Fruit fly (Drosophila melanogaster) whole organism, embryonic: ENCODE results near the gene CG7173.

Experiments used
- Ada2b ChIP-seq: fragments of 200-800 bp; sonication (Bioruptor generic); IDR thresholded peaks from 2 replicates; pipeline ENCODE4 v1.3.6; 2022; ENCODE audit warnings: missing biosample characterization, missing genetic modification characterization
- Asciz ChIP-seq: fragments of 200-800 bp; sonication (Bioruptor generic); optimal IDR thresholded peaks from 2 replicates; lab custom pipeline; 2017; ENCODE audit warnings: missing biosample characterization, mild to moderate bottlenecking, missing genetic modification characterization, missing genetic modification reagents
- Atf6 ChIP-seq: fragments of 200-800 bp; sonication (Bioruptor generic); IDR thresholded peaks from 2 replicates; pipeline ENCODE4 v1.3.6; 2022; ENCODE audit warnings: missing biosample characterization, missing genetic modification characterization
- CG10274 ChIP-seq: fragments of 200-800 bp; sonication (Bioruptor generic); optimal IDR thresholded peaks from 3 replicates; lab custom pipeline; 2017; ENCODE audit warnings: missing biosample characterization, mild to moderate bottlenecking, missing genetic modification characterization
- CG10366 ChIP-seq: fragments of 200-800 bp; sonication (Bioruptor generic); IDR thresholded peaks from 2 replicates; pipeline ENCODE4 v1.3.6; 2022; ENCODE audit warnings: missing biosample characterization, missing genetic modification characterization
- CG10462 ChIP-seq: fragments of 200-800 bp; sonication (Bioruptor generic); optimal IDR thresholded peaks from 2 replicates; lab custom pipeline; 2016; ENCODE audit warnings: missing biosample characterization, missing genetic modification characterization
- CG11247 ChIP-seq: fragments of 200-800 bp; sonication (Bioruptor generic); IDR thresholded peaks from 2 replicates; pipeline ENCODE4 v1.3.6; 2022; ENCODE audit warnings: missing biosample characterization, missing genetic modification characterization
- CG11723 ChIP-seq: fragments of 200-800 bp; sonication (Bioruptor generic); optimal IDR thresholded peaks from 2 replicates; lab custom pipeline; 2017; ENCODE audit warnings: missing biosample characterization, mild to moderate bottlenecking, missing genetic modification characterization
- CG13894 ChIP-seq: fragments of 200-800 bp; sonication (Bioruptor generic); optimal IDR thresholded peaks from 3 replicates; lab custom pipeline; 2018; ENCODE audit warnings: missing biosample characterization, mild to moderate bottlenecking, missing genetic modification characterization, moderate library complexity
- CG15011 ChIP-seq: fragments of 200-800 bp; sonication (Bioruptor generic); optimal IDR thresholded peaks from 3 replicates; lab custom pipeline; 2018; ENCODE audit warnings: missing biosample characterization, mild to moderate bottlenecking, missing genetic modification characterization
- CG15269 ChIP-seq: fragments of 200-800 bp; sonication (Bioruptor generic); optimal IDR thresholded peaks from 2 replicates; lab custom pipeline; 2018; ENCODE audit warnings: missing biosample characterization, mild to moderate bottlenecking, missing genetic modification characterization, moderate library complexity
- CG17359 ChIP-seq: fragments of 200-800 bp; sonication (Bioruptor generic); optimal IDR thresholded peaks from 3 replicates; lab custom pipeline; 2018; ENCODE audit warnings: missing biosample characterization, mild to moderate bottlenecking, missing genetic modification characterization, moderate library complexity
- CG18619 ChIP-seq: fragments of 200-800 bp; sonication (Bioruptor generic); optimal IDR thresholded peaks from 3 replicates; lab custom pipeline; 2017; ENCODE audit warnings: missing biosample characterization, mild to moderate bottlenecking, missing genetic modification characterization
- CG31441 ChIP-seq: fragments of 200-800 bp; sonication (Bioruptor generic); IDR thresholded peaks from 2 replicates; pipeline ENCODE4 v1.3.6; 2022; ENCODE audit warnings: missing biosample characterization, missing genetic modification characterization
- CG33213 ChIP-seq: fragments of 200-800 bp; sonication (Bioruptor generic); optimal IDR thresholded peaks from 3 replicates; lab custom pipeline; 2016; ENCODE audit warnings: missing biosample characterization, missing genetic modification characterization
- CG6791 ChIP-seq: fragments of 200-800 bp; sonication (Bioruptor generic); IDR thresholded peaks from 3 replicates; pipeline ENCODE4 v1.3.6; 2022; ENCODE audit warnings: missing biosample characterization, missing genetic modification characterization; ENCODE audit not compliant: partially characterized antibody
- CG7987 ChIP-seq: fragments of 200-800 bp; sonication (Bioruptor generic); optimal IDR thresholded peaks from 2 replicates; lab custom pipeline; 2018; ENCODE audit warnings: missing biosample characterization, mild to moderate bottlenecking, missing genetic modification characterization, moderate library complexity
- Fer1 ChIP-seq: fragments of 200-800 bp; sonication (Bioruptor generic); optimal IDR thresholded peaks from 2 replicates; lab custom pipeline; 2017; ENCODE audit warnings: missing biosample characterization, mild to moderate bottlenecking, missing genetic modification characterization
- H15 ChIP-seq: fragments of 200-800 bp; sonication (Bioruptor generic); IDR thresholded peaks from 3 replicates; pipeline ENCODE4 v1.3.6; 2022; ENCODE audit warnings: missing biosample characterization, missing genetic modification characterization
- Hmr ChIP-seq: fragments of 200-800 bp; sonication (Bioruptor generic); optimal IDR thresholded peaks from 3 replicates; lab custom pipeline; 2017; ENCODE audit warnings: mild to moderate bottlenecking, missing biosample characterization, missing genetic modification reagents, missing genetic modification characterization
- Mrtf ChIP-seq: fragments of 200-800 bp; sonication (Bioruptor generic); IDR thresholded peaks from 3 replicates; pipeline ENCODE4 v1.3.6; 2022; ENCODE audit warnings: missing biosample characterization, missing genetic modification characterization
- Nf-YA ChIP-seq: fragments of 200-800 bp; sonication (Bioruptor generic); IDR thresholded peaks from 2 replicates; pipeline ENCODE4 v1.3.6; 2022; ENCODE audit warnings: missing biosample characterization, missing genetic modification characterization
- Opbp ChIP-seq: fragments of 200-800 bp; sonication (Bioruptor generic); IDR thresholded peaks from 3 replicates; pipeline ENCODE4 v1.3.6; 2022; ENCODE audit warnings: missing biosample characterization, missing genetic modification characterization; ENCODE audit not compliant: partially characterized antibody
- Ssrp ChIP-seq: fragments of 200-800 bp; sonication (Bioruptor generic); optimal IDR thresholded peaks from 2 replicates; lab custom pipeline; 2018; ENCODE audit warnings: missing biosample characterization, mild to moderate bottlenecking, missing genetic modification characterization, moderate library complexity
- Stat92E ChIP-seq, 3 experiments: fragments of >200 bp in 2 of 3; fragments of 200-800 bp in 1 of 3; sonication (Bioruptor generic) in 1 of 3; optimal IDR thresholded peaks; 2 replicates each; lab custom pipeline; 2017 to 2019; ENCODE audit warnings: missing biosample characterization in 3 of 3, missing genetic modification characterization in 3 of 3, mild to moderate bottlenecking in 1 of 3, moderate library complexity in 1 of 3
- Tbp ChIP-seq: fragments of >200 bp; optimal IDR thresholded peaks from 2 replicates; lab custom pipeline; 2018; ENCODE audit warnings: missing biosample characterization, missing genetic modification characterization
- cg ChIP-seq: fragments of 200-800 bp; sonication (Bioruptor generic); optimal IDR thresholded peaks from 3 replicates; lab custom pipeline; 2019; ENCODE audit warnings: missing biosample characterization, mild to moderate bottlenecking, missing genetic modification characterization, moderate library complexity
- chif ChIP-seq, 2 experiments: fragments of 200-800 bp; sonication (Bioruptor generic); optimal IDR thresholded peaks; 3 replicates each; lab custom pipeline; 2016; ENCODE audit warnings: missing biosample characterization in 2 of 2, missing genetic modification characterization in 2 of 2
- chm ChIP-seq: fragments of 200-800 bp; sonication (Bioruptor generic); IDR thresholded peaks from 2 replicates; pipeline ENCODE4 v1.3.6; 2022; ENCODE audit warnings: missing biosample characterization, missing genetic modification characterization
- crc ChIP-seq: fragments of 200-800 bp; sonication (Bioruptor generic); optimal IDR thresholded peaks from 2 replicates; lab custom pipeline; 2016; ENCODE audit warnings: missing biosample characterization, missing genetic modification characterization
- gfzf ChIP-seq: fragments of 200-800 bp; sonication (Bioruptor generic); optimal IDR thresholded peaks from 2 replicates; lab custom pipeline; 2016; ENCODE audit warnings: missing biosample characterization, mild to moderate bottlenecking, missing genetic modification characterization, moderate library complexity
- grau ChIP-seq: fragments of 200-800 bp; optimal IDR thresholded peaks from 3 replicates; lab custom pipeline; 2019; ENCODE audit warnings: missing biosample characterization, mild to moderate bottlenecking, missing genetic modification characterization, moderate library complexity
- grn ChIP-seq: fragments of 200-800 bp; sonication (Bioruptor generic); optimal IDR thresholded peaks from 3 replicates; lab custom pipeline; 2017; ENCODE audit warnings: missing biosample characterization, missing genetic modification characterization
- ham ChIP-seq: fragments of 200-800 bp; sonication (Bioruptor generic); IDR thresholded peaks from 2 replicates; pipeline ENCODE4 v1.3.6; 2022; ENCODE audit warnings: missing biosample characterization, missing genetic modification characterization
- hbn ChIP-seq: fragments of 200-800 bp; sonication (Bioruptor generic); IDR thresholded peaks from 2 replicates; pipeline ENCODE4 v1.3.6; 2022; ENCODE audit warnings: missing biosample characterization, missing genetic modification characterization; ENCODE audit not compliant: partially characterized antibody
- lov ChIP-seq, 2 experiments: fragments of 200-800 bp in 1 of 2; fragments of >200 bp in 1 of 2; sonication (Bioruptor generic) in 1 of 2; IDR thresholded peaks in 1 of 2; optimal IDR thresholded peaks in 1 of 2; 2 replicates in 1 of 2; 3 replicates in 1 of 2; pipeline versions ENCODE4 v1.3.6 to Lab custom; 2017 to 2022; ENCODE audit warnings: missing biosample characterization in 1 of 2, missing genetic modification characterization in 1 of 2
- luna ChIP-seq: fragments of 200-800 bp; sonication (Bioruptor generic); optimal IDR thresholded peaks from 2 replicates; lab custom pipeline; 2016; ENCODE audit warnings: missing biosample characterization, missing genetic modification characterization
- maf-S ChIP-seq: fragments of 200-800 bp; sonication (Bioruptor generic); optimal IDR thresholded peaks from 2 replicates; lab custom pipeline; 2016; ENCODE audit warnings: missing biosample characterization, missing genetic modification characterization
- oc ChIP-seq: fragments of 200-800 bp; sonication (Bioruptor generic); optimal IDR thresholded peaks from 2 replicates; lab custom pipeline; 2018; ENCODE audit warnings: missing biosample characterization, mild to moderate bottlenecking, missing genetic modification characterization, moderate library complexity
- prd ChIP-seq, 3 experiments: fragments of >200 bp in 2 of 3; fragments of 200-800 bp in 1 of 3; sonication (Bioruptor generic) in 1 of 3; optimal IDR thresholded peaks in 2 of 3; IDR thresholded peaks in 1 of 3; 2 replicates in 2 of 3; 3 replicates in 1 of 3; pipeline versions ENCODE4 v1.3.6 to Lab custom; 2017 to 2022; ENCODE audit warnings: missing biosample characterization in 1 of 3, missing genetic modification characterization in 1 of 3
- row ChIP-seq: fragments of 200-800 bp; sonication (Bioruptor generic); IDR thresholded peaks from 3 replicates; pipeline ENCODE4 v1.3.6; 2022; ENCODE audit warnings: missing biosample characterization, missing genetic modification characterization
- slbo ChIP-seq: fragments of 200-800 bp; sonication (Bioruptor generic); IDR thresholded peaks from 2 replicates; pipeline ENCODE4 v1.3.6; 2022; ENCODE audit warnings: missing biosample characterization, missing genetic modification characterization
- tap ChIP-seq: fragments of 200-800 bp; optimal IDR thresholded peaks from 3 replicates; lab custom pipeline; 2019; ENCODE audit warnings: missing biosample characterization, mild to moderate bottlenecking, missing genetic modification characterization, moderate library complexity
- trem ChIP-seq: fragments of 200-800 bp; optimal IDR thresholded peaks from 3 replicates; lab custom pipeline; 2019; ENCODE audit warnings: missing biosample characterization, mild to moderate bottlenecking, missing genetic modification characterization, moderate library complexity
- wek ChIP-seq: fragments of 200-800 bp; sonication (Bioruptor generic); optimal IDR thresholded peaks from 3 replicates; lab custom pipeline; 2018; ENCODE audit warnings: missing biosample characterization, mild to moderate bottlenecking, missing genetic modification characterization, moderate library complexity
- zen2 ChIP-seq: fragments of 200-800 bp; sonication (Bioruptor generic); IDR thresholded peaks from 3 replicates; pipeline ENCODE4 v1.3.6; 2022; ENCODE audit warnings: missing biosample characterization, missing genetic modification characterization; ENCODE audit not compliant: partially characterized antibody

Gene CG7173

dm6 chr3L:21539245-21540196, 18.5 kb downstream of the CG7173 start, which contains the start of the genes COX8 and VhaM9.7-b (continued):
- no peak for TF ChIP-seq crc (GFP tag; lab: Kevin White, UChicago)
- TF ChIP-seq Ssrp (tag; lab: Kevin White, UChicago) = peak; percentile 71
- TF ChIP-seq chm (GFP tag; lab: Robert Waterston, UW) = no peak
- no peak for TF ChIP-seq Ada2b (GFP tag; lab: Robert Waterston, UW)
- peak; percentile 80 for TF ChIP-seq slbo (GFP tag; lab: Robert Waterston, UW)
- TF ChIP-seq CG18619 (GFP tag; lab: Kevin White, UChicago) = peak; percentile 40
- no peak for TF ChIP-seq grn (GFP tag; lab: Kevin White, UChicago)
- TF ChIP-seq CG10366 (GFP tag; lab: Robert Waterston, UW) = peak; percentile 61; the same call in 1 of the 2 replicates
- TF ChIP-seq zen2 (GFP tag; lab: Robert Waterston, UW) = peak; percentile 51; the same call in 1 of the 3 replicates
- peak; percentile 69 for TF ChIP-seq CG6791 (GFP tag; lab: Robert Waterston, UW)
- TF ChIP-seq CG10462 (GFP tag; lab: Kevin White, UChicago) = peak; percentile 42
- peak; percentile 60 for TF ChIP-seq Opbp (GFP tag; lab: Robert Waterston, UW)
- TF ChIP-seq H15 (GFP tag; lab: Robert Waterston, UW) = no peak
- no peak for TF ChIP-seq CG7987 (GFP tag; lab: Kevin White, UChicago)
- TF ChIP-seq Hmr = no peak
- TF ChIP-seq Atf6 (GFP tag; lab: Robert Waterston, UW) = peak; percentile 48; the same call in 1 of the 2 replicates
- TF ChIP-seq row (GFP tag; lab: Robert Waterston, UW) = peak; percentile 91
- TF ChIP-seq CG33213 = peak; percentile 38
- no peak for TF ChIP-seq CG31441 (GFP tag; lab: Robert Waterston, UW)
- no peak for TF ChIP-seq Tbp (GFP tag; lab: Kevin White, UChicago)
- TF ChIP-seq cg (GFP tag; lab: Kevin White, UChicago) = no peak
- no peak for TF ChIP-seq ham (GFP tag; lab: Robert Waterston, UW)
- TF ChIP-seq Fer1 = no peak
- TF ChIP-seq CG11247 (GFP tag; lab: Robert Waterston, UW) = no peak
- TF ChIP-seq CG13894 (tag; lab: Kevin White, UChicago) = no peak
- TF ChIP-seq tap (tag; lab: Kevin White, UChicago) = no peak
- peak; percentile 1 for TF ChIP-seq luna (GFP tag; lab: Kevin White, UChicago)
- TF ChIP-seq chif (GFP tag; optimal IDR thresholded peaks at IDR 0.05; lab: Kevin White, UChicago) = peak; percentile 50 to 51
- TF ChIP-seq gfzf = peak; percentile 69
- peak; percentile 45 for TF ChIP-seq CG17359 (tag; lab: Kevin White, UChicago)
- no peak for TF ChIP-seq prd (optimal IDR thresholded peaks at IDR 0.05; lab: Kevin White, UChicago)
- peak; percentile 78; the same call in 2 of the 3 replicates for TF ChIP-seq prd (GFP tag; IDR thresholded peaks at IDR 0.05; lab: Robert Waterston, UW)
- TF ChIP-seq maf-S (GFP tag; lab: Kevin White, UChicago) = peak; percentile 38
- TF ChIP-seq grau (tag; lab: Kevin White, UChicago) = no peak
- TF ChIP-seq CG11723 = no peak
- no peak for TF ChIP-seq wek (GFP tag; lab: Kevin White, UChicago)
- TF ChIP-seq Asciz (GFP tag; lab: Kevin White, UChicago) = no peak
- no peak for TF ChIP-seq oc (tag; lab: Kevin White, UChicago)
- no peak for TF ChIP-seq CG15011 (GFP tag; lab: Kevin White, UChicago)
- TF ChIP-seq trem = peak; percentile 40
- TF ChIP-seq hbn = peak; percentile 53
- no peak for TF ChIP-seq lov (optimal IDR thresholded peaks at IDR 0.05; lab: Kevin White, UChicago)
- 0 out of 3 replicates have a peak, but pooled peaks have one; percentile 8 for TF ChIP-seq lov (GFP tag; IDR thresholded peaks at IDR 0.05; lab: Robert Waterston, UW)
- TF ChIP-seq CG15269 (tag; lab: Kevin White, UChicago) = no peak
- TF ChIP-seq Mrtf (GFP tag; lab: Robert Waterston, UW) = no peak
- no peak for TF ChIP-seq Stat92E (GFP tag; optimal IDR thresholded peaks at IDR 0.05; lab: Kevin White, UChicago)
- TF ChIP-seq CG10274 = no peak
- TF ChIP-seq Nf-YA (GFP tag; lab: Robert Waterston, UW) = no peak
